Fruit fly (Drosophila melanogaster): Measurements from ENCODE around the gene nullo.

DNA sequence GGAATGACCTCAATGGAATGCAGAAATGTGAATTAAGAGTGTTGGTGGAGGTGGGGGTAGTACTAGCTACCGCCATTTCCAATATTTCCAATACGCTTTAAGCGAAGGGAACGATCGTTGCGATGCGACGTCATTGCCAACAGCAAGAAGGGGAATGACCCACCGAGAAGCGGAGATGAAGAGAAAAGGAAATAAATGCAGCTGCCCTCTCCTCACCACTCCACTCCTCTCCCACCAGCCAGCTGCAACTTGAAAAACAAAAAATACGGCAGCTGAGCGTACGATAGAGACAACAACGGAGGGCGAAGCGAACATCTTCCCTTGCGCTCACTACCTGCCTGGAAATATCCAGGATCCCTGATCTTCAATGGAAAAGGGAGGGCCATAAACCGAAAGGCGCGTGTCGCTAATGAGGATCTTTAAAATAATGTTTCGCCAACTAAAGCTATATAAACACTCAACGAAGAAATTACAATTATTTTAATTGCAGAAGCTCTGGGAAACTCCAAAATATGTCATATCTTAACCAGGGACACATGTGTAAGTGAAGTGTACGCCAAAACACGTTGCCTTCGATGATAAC lies 46.7 kb downstream of the nullo start:
- TF ChIP-seq CG7928 (GFP tag; optimal IDR thresholded peaks at IDR 0.05) (no peak), sens (GFP tag) (no peak), Lhr (GFP tag; optimal IDR thresholded peaks at IDR 0.05) (no peak)
